Worm (Caenorhabditis elegans): ENCODE data around the gene fbxa-151.
"Not testable (repeated sequence)": the region's sequence is repeated elsewhere in the genome, so short reads cannot be mapped to it uniquely, and the experiment has no call there.

The fbxa-151 gene

DNA sequence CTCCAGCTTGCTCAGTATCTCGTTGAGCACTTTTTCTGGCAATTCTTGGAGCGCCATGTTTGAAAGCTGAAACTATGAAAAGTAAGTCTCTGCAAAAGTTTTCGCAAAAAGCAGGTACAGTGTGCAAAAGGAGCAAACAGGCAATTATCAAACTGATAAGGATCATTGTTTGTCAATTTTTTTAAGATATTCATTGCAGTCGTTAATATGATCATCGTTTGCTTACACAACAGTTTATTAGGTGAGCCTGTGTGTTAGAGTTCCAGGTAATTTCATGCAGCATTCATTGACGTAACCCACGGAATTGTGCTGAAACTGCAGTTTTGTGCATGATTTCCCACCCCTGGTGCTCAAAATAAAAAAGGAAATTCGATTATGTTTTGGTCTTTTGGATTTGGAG lies at the start of gene fbxa-151:
fbxa-151 (minus strand) TSS at position 101 of the 400 bp plus-strand sequence.
- not testable (repeated sequence) for TF ChIP-seq W03F9.2, dao-5, him-1 (tag; optimal IDR thresholded peaks at IDR 0.05)

DNA sequence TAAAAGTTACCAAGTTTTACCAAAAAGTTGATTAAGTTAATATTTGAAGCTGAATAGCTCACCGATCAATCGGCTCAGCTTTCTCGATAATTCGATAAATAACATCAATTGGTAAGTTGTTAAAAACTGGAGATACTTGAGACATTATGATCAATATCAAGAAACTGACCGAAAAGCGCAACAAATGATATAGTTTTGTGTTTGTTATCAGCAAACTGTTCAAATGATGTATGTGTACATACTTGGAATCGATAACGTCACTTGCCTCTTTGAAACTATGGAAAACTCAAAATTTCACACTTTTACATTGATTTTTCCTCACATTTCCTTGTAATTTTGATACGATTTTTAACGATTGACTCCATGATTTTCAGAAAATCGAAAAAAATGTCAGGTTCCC lies 48.3 kb upstream of the fbxa-151 start, which contains the start of the genes fbxa-80 and fbxa-19:
fbxa-80 (minus strand) TSS at position 173 of the 400 bp plus-strand sequence.
fbxa-19 (plus strand) TSS at position 364 of the 400 bp plus-strand sequence.
- no peak for TF ChIP-seq W03F9.2 (tag; optimal IDR thresholded peaks at IDR 0.05)
- TF ChIP-seq dao-5 (tag; optimal IDR thresholded peaks at IDR 0.05): no peak
- no peak for TF ChIP-seq him-1 (tag; optimal IDR thresholded peaks at IDR 0.05)

DNA sequence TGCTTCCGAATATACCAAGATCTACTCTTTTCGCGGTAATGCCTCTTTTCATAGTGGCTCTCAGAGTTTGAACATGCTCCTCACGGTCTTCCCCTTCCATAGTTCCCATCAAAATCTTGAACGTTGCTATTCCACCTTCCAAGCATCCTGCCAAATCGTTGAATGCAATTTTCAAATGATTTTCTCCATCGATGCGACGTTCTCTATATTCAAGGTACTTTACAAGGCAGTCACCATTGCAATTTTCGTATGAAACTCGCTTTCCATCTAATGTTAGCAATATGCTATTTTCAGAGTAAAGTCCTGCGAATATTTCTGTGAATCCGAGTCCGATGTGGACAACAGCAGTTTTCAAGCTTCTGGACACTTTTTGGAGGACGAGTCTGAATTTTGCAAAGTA lies 47.6 kb upstream of the fbxa-151 start:
- TF ChIP-seq dao-5 (tag; optimal IDR thresholded peaks at IDR 0.05): no peak
- no peak for TF ChIP-seq W03F9.2 (tag; optimal IDR thresholded peaks at IDR 0.05)
- no peak for TF ChIP-seq him-1 (tag; optimal IDR thresholded peaks at IDR 0.05)

DNA sequence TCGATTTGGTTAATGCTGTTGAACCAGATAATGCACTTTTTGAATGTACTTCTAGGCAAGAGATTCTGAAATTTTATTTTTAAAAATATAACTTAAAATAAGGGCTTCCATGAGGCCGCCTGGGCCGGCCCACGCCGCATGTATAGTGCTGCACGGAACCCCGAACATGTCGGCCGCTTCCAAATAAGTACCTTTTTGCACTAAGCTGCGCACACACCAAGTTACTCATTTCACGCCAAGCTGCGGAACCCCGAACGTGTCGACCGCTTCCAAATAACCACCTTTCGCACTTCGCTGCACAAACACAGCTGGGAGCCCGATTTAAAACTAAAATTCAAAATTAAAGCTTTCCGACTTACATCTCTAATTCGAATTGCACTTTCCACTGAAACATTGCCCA lies 44.7 kb upstream of the fbxa-151 start:
- TF ChIP-seq him-1 (tag; optimal IDR thresholded peaks at IDR 0.05) (no peak), dao-5 (tag; optimal IDR thresholded peaks at IDR 0.05) (no peak), W03F9.2 (tag; optimal IDR thresholded peaks at IDR 0.05) (no peak)

DNA sequence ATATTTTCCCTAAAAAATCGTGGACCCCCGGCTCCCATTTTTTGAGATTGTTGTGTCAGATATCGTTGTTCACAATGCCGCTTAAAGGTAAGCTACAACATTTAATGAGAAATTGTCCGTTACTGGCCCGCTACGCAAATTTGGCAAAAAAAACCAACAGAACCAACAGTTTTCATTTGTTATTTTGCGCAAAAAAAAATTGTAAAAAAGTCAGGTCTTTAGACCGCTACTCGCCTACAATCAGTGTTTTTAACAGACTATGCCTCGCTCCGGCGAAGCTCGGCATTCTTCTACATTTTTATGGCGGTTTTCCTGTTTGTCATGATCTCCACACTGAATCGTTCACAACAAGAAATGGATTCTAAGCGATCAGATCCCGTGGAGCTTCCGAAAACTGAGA lies 42.2 kb upstream of the fbxa-151 start, which contains the start of gene Y82E9BL.12:
Y82E9BL.12 (plus strand) TSS at position 301 of the 400 bp plus-strand sequence.
- no peak for TF ChIP-seq W03F9.2 (tag; optimal IDR thresholded peaks at IDR 0.05)
- no peak for TF ChIP-seq dao-5 (tag; optimal IDR thresholded peaks at IDR 0.05)
- no peak for TF ChIP-seq him-1 (tag; optimal IDR thresholded peaks at IDR 0.05)

DNA sequence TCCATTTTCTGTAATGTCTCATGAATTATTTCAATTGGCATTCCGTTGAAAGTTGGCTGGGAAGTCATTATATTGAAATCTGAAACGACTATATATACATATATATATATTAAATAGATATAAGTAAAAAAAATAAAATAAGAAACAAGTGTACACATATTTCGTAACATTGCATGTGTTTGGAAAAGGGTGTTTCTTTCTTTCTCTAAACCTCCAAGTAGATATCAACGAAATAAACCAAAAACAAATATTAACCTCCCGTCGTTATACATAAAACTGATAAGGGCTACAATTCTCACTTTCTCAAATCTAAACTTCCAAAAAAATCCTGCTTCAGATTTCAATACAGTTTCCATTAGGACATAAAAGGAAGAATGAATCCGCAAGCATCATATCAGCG lies 41.5 kb upstream of the fbxa-151 start, which contains the start of gene fbxa-79:
fbxa-79 (minus strand) TSS at position 86 of the 400 bp plus-strand sequence.
- TF ChIP-seq W03F9.2 (tag; optimal IDR thresholded peaks at IDR 0.05) (no peak), him-1 (tag; optimal IDR thresholded peaks at IDR 0.05) (no peak), dao-5 (tag; optimal IDR thresholded peaks at IDR 0.05) (no peak)

DNA sequence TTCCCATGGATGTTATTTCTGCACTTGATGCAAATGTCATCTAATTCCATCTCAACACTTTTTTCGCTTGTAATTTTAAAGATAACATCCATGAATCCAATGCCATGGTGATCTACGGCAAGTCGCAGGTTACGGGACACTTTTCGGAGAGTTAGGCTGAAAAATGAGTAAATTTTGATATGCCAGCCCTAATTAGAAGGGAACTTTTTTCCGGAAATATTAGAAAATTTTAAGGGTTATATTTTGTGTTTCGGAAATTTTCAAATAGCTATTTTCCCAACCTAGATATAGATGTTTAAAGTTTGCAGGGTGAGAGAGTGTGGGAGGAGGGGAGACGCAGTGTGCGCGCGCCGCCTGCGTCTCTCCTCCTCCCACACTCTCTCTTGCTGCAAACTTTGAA lies 40.6 kb upstream of the fbxa-151 start:
- TF ChIP-seq him-1 (tag; optimal IDR thresholded peaks at IDR 0.05): no peak
- no peak for TF ChIP-seq W03F9.2 (tag; optimal IDR thresholded peaks at IDR 0.05)
- TF ChIP-seq dao-5 (tag; optimal IDR thresholded peaks at IDR 0.05): no peak

DNA sequence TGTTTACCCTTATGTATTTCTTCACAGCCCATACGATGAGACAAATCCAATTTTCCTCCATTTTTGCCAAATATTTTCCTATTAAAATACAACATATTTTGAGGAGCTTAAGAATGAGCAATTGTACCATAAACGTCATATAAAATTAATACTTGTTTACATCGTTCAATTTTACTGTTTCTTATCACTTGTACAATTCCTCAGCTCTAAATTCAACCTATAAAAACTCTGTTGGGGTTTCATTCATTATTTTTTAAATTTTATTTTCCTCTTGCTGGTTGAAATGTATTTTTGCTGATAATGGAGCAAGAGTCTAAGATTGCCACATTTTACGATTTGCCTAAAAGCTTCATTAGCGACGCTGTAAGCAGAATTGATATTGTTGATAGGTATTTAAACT lies 36.7 kb upstream of the fbxa-151 start, which contains the start of gene fbxa-75:
fbxa-75 (plus strand) TSS at position 301 of the 400 bp plus-strand sequence.
- no peak for TF ChIP-seq him-1 (tag; optimal IDR thresholded peaks at IDR 0.05)

DNA sequence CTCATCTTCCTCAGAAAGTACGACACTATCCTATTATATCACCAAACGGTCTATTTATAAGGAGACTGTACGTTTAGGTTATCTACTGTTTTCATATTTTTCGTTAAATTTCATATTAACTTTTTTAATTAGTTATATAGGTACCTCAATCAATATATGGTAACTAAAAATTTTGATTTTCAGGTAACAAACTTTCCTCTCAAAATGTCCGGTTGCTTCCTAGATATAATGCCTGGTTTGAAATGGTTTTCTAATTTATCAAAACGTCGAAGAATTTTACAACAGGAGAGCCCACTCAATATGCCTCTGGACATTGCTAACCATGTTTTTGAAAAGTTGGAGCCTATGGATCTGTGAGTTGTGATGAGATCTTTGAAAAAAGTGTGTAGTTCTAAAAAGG lies 30.9 kb upstream of the fbxa-151 start, which contains the start of gene fbxa-28:
fbxa-28 (plus strand) TSS at position 301 of the 400 bp plus-strand sequence.
- no peak for TF ChIP-seq W03F9.2 (tag; optimal IDR thresholded peaks at IDR 0.05)
- TF ChIP-seq him-1 (tag; optimal IDR thresholded peaks at IDR 0.05): no peak
- no peak for TF ChIP-seq dao-5 (tag; optimal IDR thresholded peaks at IDR 0.05)

DNA sequence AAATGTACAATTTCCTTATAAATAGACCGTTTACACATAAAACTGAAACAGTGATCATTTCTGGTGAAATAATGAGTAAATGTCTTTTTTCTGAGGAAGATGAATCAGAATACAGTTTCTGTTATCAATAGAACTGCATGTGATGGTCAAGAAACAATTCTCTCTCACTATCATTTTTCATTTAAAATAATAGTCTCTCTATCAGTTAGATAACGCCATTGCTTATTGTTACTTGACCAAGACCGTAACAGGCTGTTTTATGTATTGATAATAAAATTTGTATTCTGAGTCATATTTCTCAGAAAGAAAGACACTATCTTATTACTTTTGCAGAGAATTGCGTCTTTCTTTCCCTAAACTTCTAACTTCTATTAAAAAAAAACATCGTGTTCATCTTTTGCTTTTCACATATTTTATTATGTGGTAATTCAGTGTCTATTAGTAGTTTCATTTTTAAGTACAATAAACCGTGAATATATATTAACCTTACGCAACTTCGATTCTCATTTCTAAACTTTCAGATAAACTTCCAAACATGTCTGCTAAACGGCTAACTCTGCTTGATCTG lies 28.5 kb upstream of the fbxa-151 start, which contains the start of gene fbxa-35:
fbxa-35 (plus strand) TSS at position 518 of the 568 bp plus-strand sequence.
- no peak for TF ChIP-seq him-1 (tag; optimal IDR thresholded peaks at IDR 0.05)
- no peak for TF ChIP-seq W03F9.2 (tag; optimal IDR thresholded peaks at IDR 0.05)
- no peak for TF ChIP-seq dao-5 (tag; optimal IDR thresholded peaks at IDR 0.05)

DNA sequence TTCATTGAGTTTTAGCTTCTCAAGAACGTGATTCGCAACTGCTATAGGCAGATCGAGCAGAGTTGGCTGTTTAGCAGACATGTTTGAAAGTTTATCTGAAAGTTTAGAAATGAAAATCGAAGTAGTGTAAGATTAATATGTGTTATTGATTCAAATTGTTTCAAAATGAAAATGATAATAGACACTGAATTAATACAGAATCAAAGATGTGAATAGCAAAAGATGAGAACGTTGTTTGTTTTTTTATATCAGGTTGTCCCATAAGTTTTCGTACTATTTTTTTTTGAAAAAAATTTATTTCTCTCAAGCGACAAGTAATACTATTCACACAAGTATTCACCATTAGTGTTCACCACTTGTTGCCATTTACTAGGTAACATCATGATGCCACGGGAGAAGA lies 26.4 kb upstream of the fbxa-151 start, which contains the start of gene fbxa-36:
fbxa-36 (minus strand) TSS at position 101 of the 400 bp plus-strand sequence.
- TF ChIP-seq him-1 (tag; optimal IDR thresholded peaks at IDR 0.05) (no peak), dao-5 (tag; optimal IDR thresholded peaks at IDR 0.05) (no peak), W03F9.2 (tag; optimal IDR thresholded peaks at IDR 0.05) (no peak)

DNA sequence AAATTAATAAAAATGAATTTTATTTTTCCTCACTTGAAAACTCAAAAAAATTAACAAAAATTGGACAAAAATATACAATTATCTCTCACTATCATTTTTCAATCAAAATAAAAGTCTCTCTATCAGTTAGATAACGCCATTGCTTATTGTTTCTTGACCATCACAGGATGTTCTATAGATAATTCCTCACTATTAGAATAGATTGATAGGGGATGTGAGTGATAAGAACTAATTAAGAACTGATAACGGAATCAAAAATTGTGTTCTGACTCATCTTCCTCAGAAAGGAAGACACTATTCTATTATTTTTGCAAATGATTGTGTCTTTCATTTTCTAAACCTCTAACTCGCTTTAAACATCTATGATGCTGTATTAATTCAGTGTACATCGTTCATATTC lies 22.4 kb upstream of the fbxa-151 start:
- TF ChIP-seq W03F9.2 (tag; optimal IDR thresholded peaks at IDR 0.05): no peak

DNA sequence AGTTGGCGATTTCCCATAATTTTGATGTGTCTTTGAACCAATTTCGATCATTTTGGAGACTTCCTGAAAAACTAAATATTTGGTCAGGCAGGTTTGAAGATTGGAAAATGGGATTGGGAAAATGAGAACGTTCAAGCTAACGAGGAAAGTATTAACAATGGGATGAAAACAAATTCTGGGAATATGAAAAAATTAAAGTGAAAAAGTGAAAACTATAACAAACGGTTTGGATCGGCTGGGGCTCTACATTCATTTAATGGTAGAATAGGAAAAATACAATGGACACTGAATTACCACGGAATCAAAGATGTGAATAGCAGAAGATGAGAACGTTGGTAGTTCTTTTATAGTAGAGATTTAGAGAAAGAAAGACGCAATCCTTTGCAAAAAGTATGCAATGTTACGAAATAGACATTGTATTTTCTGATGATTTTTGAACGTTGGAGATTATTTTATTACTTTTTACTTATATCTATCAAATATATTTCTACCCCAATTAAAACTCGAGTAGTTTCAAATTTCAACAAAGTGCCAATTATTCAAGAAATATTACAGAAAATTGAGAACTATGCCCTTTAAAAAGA lies 21.9 kb upstream of the fbxa-151 start, which contains the start of gene fbxa-50:
fbxa-50 (minus strand) TSS at position 51 of the 584 bp plus-strand sequence.
- no peak for TF ChIP-seq him-1 (tag; optimal IDR thresholded peaks at IDR 0.05)
- no peak for TF ChIP-seq dao-5 (tag; optimal IDR thresholded peaks at IDR 0.05)
- TF ChIP-seq W03F9.2 (tag; optimal IDR thresholded peaks at IDR 0.05): no peak

DNA sequence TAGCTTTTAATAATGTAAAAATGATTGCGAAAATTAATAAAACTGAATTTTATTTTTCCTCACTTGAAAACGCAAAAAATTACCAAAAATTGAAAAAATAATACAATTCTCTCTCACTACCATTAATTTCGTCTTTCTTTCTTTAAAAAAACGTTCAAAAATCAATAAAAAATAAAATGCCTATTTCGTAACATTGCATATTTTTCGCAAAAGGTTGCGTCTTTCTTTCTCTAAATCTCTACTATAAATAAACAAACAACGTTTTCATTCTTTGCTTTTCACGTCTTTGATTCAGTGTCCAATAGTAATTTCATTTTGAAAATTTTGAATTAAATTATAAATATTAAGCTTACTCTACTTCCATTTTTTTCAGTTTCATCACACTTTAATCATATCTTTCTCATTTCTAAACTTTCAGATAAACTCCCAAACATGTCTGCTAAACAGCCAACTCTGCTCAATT lies 17.9 kb upstream of the fbxa-151 start, which contains the start of gene fbxa-37:
fbxa-37 (plus strand) TSS at position 413 of the 463 bp plus-strand sequence.
- no peak for TF ChIP-seq dao-5 (tag; optimal IDR thresholded peaks at IDR 0.05)
